Fruit fly (Drosophila melanogaster): ENCODE measurements around the gene TrpRS-m.

Gene TrpRS-m

DNA sequence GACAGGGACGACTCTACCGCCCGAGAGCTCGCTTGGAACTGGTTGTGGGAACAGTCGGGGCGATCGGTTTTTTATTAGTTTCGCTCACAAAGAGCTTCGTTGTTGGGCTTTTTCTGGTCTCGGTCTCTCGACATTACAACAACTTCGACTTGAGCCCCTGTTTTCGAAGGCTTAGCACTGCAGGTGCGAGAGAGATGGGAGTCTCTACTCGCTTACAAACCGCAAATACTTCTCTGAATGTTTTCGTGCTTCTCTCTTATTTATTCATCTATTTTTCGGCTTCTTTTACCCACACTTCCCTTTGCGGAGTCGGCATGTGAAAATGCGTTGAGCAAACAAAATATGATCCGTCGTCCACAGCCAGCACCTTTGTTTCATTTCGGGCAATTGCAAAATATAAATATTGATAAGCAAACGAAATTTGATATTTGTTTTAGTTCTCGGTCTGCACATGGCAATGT is 46.3 kb downstream of the TrpRS-m start, which contains the start of gene Tsp74F (continued):
- TF ChIP-seq CG11560 (tag; IDR thresholded peaks at IDR 0.05) (no peak), CG3281 (GFP tag; optimal IDR thresholded peaks at IDR 0.05) (no peak), ATbp (GFP tag; optimal IDR thresholded peaks at IDR 0.05) (peak; percentile 31), CG33557 (GFP tag; optimal IDR thresholded peaks at IDR 0.05) (no peak), Myb (GFP tag; optimal IDR thresholded peaks at IDR 0.05) (no peak), her (GFP tag; optimal IDR thresholded peaks at IDR 0.05) (no peak), tin (GFP tag; optimal IDR thresholded peaks at IDR 0.05) (no peak), Nf-YB (GFP tag; optimal IDR thresholded peaks at IDR 0.05) (no peak), Rfx (GFP tag; IDR thresholded peaks at IDR 0.05) (no peak), zf30C (GFP tag; optimal IDR thresholded peaks at IDR 0.05) (no peak), CG4707 (GFP tag; optimal IDR thresholded peaks at IDR 0.05) (peak; percentile 21), Doc2 (GFP tag; IDR thresholded peaks at IDR 0.05) (no peak), Dll (GFP tag; IDR thresholded peaks at IDR 0.05; ENCODE audit: partially characterized antibody) (no peak), lola (GFP tag; optimal IDR thresholded peaks at IDR 0.05) (no peak), danr (GFP tag; IDR thresholded peaks at IDR 0.05) (no peak), caup (GFP tag; optimal IDR thresholded peaks at IDR 0.05; ENCODE audit: severe bottlenecking) (no peak), nmo (GFP tag; optimal IDR thresholded peaks at IDR 0.05) (no peak), Bdp1 (GFP tag; optimal IDR thresholded peaks at IDR 0.05) (no peak), CG14710 (tag; optimal IDR thresholded peaks at IDR 0.05) (no peak), Mad (GFP tag; optimal IDR thresholded peaks at IDR 0.05) (no peak), CG7987 (GFP tag; optimal IDR thresholded peaks at IDR 0.05) (no peak), eve (GFP tag; optimal IDR thresholded peaks at IDR 0.05) (no peak), Hr51 (GFP tag; optimal IDR thresholded peaks at IDR 0.05) (no peak), BtbVII (GFP tag; optimal IDR thresholded peaks at IDR 0.05) (no peak), CG12104 (GFP tag; optimal IDR thresholded peaks at IDR 0.05) (no peak), esg (GFP tag; conservative IDR thresholded peaks at IDR 0.05) (no peak), h (optimal IDR thresholded peaks at IDR 0.05) (no peak), dm (GFP tag; optimal IDR thresholded peaks at IDR 0.05) (no peak), btn (GFP tag; optimal IDR thresholded peaks at IDR 0.05) (no peak), CG1832 (GFP tag; optimal IDR thresholded peaks at IDR 0.05) (no peak), CG18619 (GFP tag; optimal IDR thresholded peaks at IDR 0.05) (no peak), Oli (tag; optimal IDR thresholded peaks at IDR 0.05) (no peak), CG1603 (tag; optimal IDR thresholded peaks at IDR 0.05) (no peak), C15 (GFP tag; IDR thresholded peaks at IDR 0.05) (no peak), seq (GFP tag; IDR thresholded peaks at IDR 0.05) (no peak), chinmo (GFP tag; IDR thresholded peaks at IDR 0.05; ENCODE audit: partially characterized antibody) (peak; percentile 90; the same call in 3 of the 4 replicates), run (tag; optimal IDR thresholded peaks at IDR 0.05) (peak; percentile 75), CG3065 (GFP tag; optimal IDR thresholded peaks at IDR 0.05) (no peak), repo (GFP tag; optimal IDR thresholded peaks at IDR 0.05) (no peak), dati (GFP tag; IDR thresholded peaks at IDR 0.05) (no peak), CG5953 (GFP tag; IDR thresholded peaks at IDR 0.05) (no peak), Lhr (GFP tag; optimal IDR thresholded peaks at IDR 0.05) (no peak), NC2α (GFP tag; optimal IDR thresholded peaks at IDR 0.05) (no peak), org-1 (GFP tag; optimal IDR thresholded peaks at IDR 0.05) (no peak), CG4328 (GFP tag; optimal IDR thresholded peaks at IDR 0.05) (no peak), CG18599 (GFP tag; optimal IDR thresholded peaks at IDR 0.05) (no peak), az2 (GFP tag; optimal IDR thresholded peaks at IDR 0.05) (no peak), usp (GFP tag; optimal IDR thresholded peaks at IDR 0.05) (no peak), cato (GFP tag; optimal IDR thresholded peaks at IDR 0.05; ENCODE audit: borderline replicate concordance) (no peak), chm (GFP tag; IDR thresholded peaks at IDR 0.05) (no peak), CG11085 (GFP tag; IDR thresholded peaks at IDR 0.05) (no peak), CG32532 (GFP tag; IDR thresholded peaks at IDR 0.05) (no peak)
